Fruit fly (Drosophila melanogaster): ENCODE measurements around the gene NPF.

NPF gene

DNA sequence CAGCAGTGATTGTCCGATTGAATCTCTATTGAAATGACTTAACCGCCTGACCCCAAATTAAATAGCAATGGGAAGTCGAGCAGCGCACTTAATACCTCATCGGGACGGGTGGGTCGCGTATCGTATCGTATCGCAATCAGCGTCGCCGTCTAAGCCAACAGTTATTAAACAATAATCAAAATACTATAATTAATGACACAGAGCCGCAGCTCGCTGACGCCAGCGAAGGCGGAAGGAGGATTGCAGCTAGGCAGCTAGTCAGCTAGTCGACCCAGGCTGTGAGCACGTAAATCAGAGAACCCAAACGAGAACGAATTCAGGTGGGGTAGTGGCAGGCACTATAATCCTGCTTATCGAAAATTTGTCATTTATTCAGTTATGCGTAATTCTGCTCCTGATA lies at the start of gene NPF:
NPF (plus strand) TSS at position 301 of the 400 bp plus-strand sequence.
- TF ChIP-seq pan (optimal IDR thresholded peaks at IDR 0.05) = no peak
- no peak for TF ChIP-seq usp (GFP tag; optimal IDR thresholded peaks at IDR 0.05)
- TF ChIP-seq EcR (GFP tag; optimal IDR thresholded peaks at IDR 0.05) = no peak
- TF ChIP-seq Dll (optimal IDR thresholded peaks at IDR 0.05) = no peak
- TF ChIP-seq psq (optimal IDR thresholded peaks at IDR 0.05) = no peak
- no peak for TF ChIP-seq CG8478 (optimal IDR thresholded peaks at IDR 0.05)

DNA sequence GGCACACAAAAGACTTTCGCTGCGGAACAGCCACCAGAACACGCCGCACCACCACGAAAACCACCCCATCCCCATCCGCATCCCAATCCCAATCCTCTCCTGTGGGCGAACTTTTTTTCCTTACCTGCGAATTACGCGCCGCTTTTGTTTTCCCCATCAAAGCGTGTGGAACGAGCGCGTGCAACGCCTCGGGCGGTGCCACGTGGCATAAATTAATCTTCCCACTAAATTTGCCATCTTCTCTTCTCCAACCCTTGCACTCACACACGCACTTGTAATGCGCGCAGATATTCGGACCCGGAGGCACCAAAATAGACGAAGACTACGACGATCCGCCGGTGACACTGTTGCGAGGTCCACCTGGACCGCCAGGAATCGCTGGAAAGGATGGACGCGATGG lies 44.2 kb upstream of the NPF start:
- TF ChIP-seq pan (optimal IDR thresholded peaks at IDR 0.05) (no peak), EcR (GFP tag; optimal IDR thresholded peaks at IDR 0.05) (no peak), usp (GFP tag; optimal IDR thresholded peaks at IDR 0.05) (no peak), psq (optimal IDR thresholded peaks at IDR 0.05) (no peak), Dll (optimal IDR thresholded peaks at IDR 0.05) (no peak), CG8478 (optimal IDR thresholded peaks at IDR 0.05) (no peak)

DNA sequence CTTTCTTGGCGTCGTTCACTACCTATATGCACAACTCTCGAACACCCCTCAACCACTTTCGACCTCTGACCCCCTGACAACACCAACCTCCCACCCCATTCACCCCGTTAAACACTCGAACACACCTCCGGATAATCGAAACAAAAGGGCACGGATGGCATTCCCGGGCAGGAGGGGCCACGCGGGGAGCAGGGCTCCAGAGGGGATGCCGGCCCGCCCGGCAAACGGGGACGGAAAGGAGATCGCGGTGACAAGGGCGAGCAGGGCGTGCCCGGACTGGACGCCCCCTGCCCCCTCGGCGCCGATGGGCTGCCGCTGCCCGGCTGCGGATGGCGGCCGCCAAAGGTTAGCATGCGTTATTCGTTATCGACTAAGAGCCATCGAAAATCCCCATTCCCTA lies 39.7 kb upstream of the NPF start:
- no peak for TF ChIP-seq psq (optimal IDR thresholded peaks at IDR 0.05)
- no peak for TF ChIP-seq pan (optimal IDR thresholded peaks at IDR 0.05)
- TF ChIP-seq CG8478 (optimal IDR thresholded peaks at IDR 0.05) = no peak
- TF ChIP-seq Dll (optimal IDR thresholded peaks at IDR 0.05) = no peak
- TF ChIP-seq EcR (GFP tag; optimal IDR thresholded peaks at IDR 0.05) = no peak
- TF ChIP-seq usp (GFP tag; optimal IDR thresholded peaks at IDR 0.05) = no peak

DNA sequence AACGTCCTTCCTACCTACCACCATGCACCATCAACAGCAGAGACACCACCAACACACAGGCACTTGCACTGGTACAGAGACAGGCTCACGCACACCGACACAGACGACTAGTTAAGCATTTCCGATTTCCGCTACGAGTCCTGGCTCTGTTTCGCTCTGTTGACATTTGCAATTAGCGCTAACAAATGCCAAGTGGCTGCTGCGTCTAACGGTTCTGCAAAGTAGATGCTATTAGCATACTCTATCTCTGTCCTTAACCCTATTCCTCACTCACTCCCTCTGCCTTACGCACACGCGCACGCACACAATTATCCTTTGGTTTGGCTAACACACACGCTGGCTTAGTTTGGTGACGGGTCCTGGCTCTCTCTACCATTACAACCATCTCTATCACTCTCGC lies 38.5 kb upstream of the NPF start:
- TF ChIP-seq pan (optimal IDR thresholded peaks at IDR 0.05) (no peak), CG8478 (optimal IDR thresholded peaks at IDR 0.05) (no peak), Dll (optimal IDR thresholded peaks at IDR 0.05) (no peak)

DNA sequence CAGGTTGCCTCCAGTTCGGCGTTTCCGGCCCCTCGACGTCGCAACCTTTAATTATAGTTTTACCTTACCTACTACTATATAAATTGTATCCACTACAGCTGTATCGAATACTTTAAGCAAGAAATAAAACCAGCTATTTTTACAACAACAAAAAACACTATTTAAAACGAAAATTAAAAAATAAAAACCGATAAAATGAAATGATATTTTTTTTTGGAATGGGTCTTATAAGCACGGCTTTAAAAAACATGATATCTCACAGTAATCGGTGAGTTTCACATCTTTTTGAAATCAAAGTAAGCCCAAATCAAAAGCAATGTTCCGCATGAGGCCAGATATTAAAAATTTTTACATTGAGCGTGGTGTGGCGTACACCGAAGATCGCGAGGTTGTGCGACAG lies 37.8 kb upstream of the NPF start, which contains the start of gene CG14891:
CG14891 (plus strand) TSS at position 301 of the 400 bp plus-strand sequence.
- TF ChIP-seq psq (optimal IDR thresholded peaks at IDR 0.05) (no peak), EcR (GFP tag; optimal IDR thresholded peaks at IDR 0.05) (no peak), CG8478 (optimal IDR thresholded peaks at IDR 0.05) (no peak), Dll (optimal IDR thresholded peaks at IDR 0.05) (no peak), pan (optimal IDR thresholded peaks at IDR 0.05) (no peak), usp (GFP tag; optimal IDR thresholded peaks at IDR 0.05) (no peak)

DNA sequence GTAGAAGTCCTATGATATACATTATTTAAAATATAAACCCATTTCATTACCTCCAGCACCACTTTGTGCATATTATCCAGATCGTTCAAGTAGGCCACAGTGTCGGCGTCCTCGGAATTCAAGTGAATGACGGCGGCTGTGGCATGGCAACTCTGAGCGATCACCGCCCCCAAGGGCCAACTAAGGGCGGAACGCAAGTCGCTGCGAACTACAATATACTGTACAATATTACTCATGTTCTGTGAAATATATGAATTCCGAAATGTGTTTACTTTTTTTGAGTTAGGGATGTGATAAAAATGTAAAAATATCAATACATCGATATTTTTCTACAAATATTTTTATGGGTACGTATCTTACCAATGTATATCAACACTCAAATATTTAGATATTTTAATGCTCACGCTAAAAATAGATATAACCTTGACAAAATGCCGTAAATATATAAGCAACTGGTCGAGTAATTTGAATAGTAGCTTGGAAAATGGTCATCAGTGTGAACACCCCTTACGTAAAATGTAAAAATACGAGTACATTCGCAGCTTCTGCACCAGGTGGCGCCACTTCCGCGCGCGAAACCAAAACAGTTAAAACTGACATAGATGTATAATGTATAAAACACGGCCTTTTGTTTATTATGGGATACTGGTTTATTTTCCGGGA lies 35.4 kb upstream of the NPF start, which contains the start of gene CG14903:
CG14903 (minus strand) TSS at position 270 of the 663 bp plus-strand sequence.
- TF ChIP-seq CG8478 (optimal IDR thresholded peaks at IDR 0.05) (no peak), pan (optimal IDR thresholded peaks at IDR 0.05) (no peak), usp (GFP tag; optimal IDR thresholded peaks at IDR 0.05) (no peak), EcR (GFP tag; optimal IDR thresholded peaks at IDR 0.05) (no peak), psq (optimal IDR thresholded peaks at IDR 0.05) (no peak)

DNA sequence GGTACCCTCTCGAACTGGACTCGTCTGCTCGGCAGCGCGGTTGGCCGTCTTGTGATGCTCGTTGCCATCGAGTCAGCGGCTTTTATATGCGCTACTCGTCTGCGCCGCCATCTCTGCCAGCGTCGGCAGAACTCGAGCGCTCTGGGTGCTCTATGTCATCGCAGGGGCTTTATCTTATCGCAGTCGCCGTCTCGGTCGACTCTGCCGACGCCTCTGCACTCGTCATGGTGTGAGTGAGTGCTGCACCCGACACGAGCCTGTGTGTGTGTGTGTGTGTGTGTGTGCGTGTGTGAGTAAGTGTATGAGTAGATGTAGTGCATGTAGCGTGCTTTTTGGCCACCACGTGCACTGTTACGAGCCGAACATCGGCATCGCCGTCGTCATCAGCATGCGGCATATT lies 25.4 kb upstream of the NPF start, which contains the start of gene Scp2:
Scp2 (minus strand) TSS at position 59 of the 400 bp plus-strand sequence.
- TF ChIP-seq CG8478 (optimal IDR thresholded peaks at IDR 0.05) = no peak
- no peak for TF ChIP-seq EcR (GFP tag; optimal IDR thresholded peaks at IDR 0.05)
- TF ChIP-seq Dll (optimal IDR thresholded peaks at IDR 0.05) = no peak
- TF ChIP-seq psq (optimal IDR thresholded peaks at IDR 0.05) = no peak
- no peak for TF ChIP-seq pan (optimal IDR thresholded peaks at IDR 0.05)
- no peak for TF ChIP-seq usp (GFP tag; optimal IDR thresholded peaks at IDR 0.05)

DNA sequence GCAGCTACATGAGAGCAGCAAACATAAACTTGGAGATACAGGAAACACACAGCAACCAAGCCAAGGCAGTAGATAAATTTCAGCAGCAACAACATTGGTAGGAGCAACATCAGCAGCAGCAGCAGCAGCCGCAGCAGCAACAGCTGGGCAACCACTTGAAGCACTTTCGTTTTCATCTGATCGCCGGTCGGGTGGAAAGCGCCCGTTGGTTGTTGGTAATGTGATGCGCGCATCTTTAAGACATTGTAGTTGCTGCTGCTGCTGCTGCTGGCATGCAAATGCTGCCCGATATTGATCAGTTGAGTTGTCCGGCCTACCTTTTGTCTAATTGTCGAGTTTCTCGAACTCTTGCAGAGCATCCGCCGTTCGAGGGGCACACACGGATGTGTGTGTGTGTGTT lies 17.6 kb upstream of the NPF start:
- TF ChIP-seq usp (GFP tag; optimal IDR thresholded peaks at IDR 0.05) = no peak
- TF ChIP-seq Dll (optimal IDR thresholded peaks at IDR 0.05) = no peak
- TF ChIP-seq EcR (GFP tag; optimal IDR thresholded peaks at IDR 0.05) = no peak
- no peak for TF ChIP-seq CG8478 (optimal IDR thresholded peaks at IDR 0.05)
- no peak for TF ChIP-seq pan (optimal IDR thresholded peaks at IDR 0.05)
- TF ChIP-seq psq (optimal IDR thresholded peaks at IDR 0.05) = no peak

DNA sequence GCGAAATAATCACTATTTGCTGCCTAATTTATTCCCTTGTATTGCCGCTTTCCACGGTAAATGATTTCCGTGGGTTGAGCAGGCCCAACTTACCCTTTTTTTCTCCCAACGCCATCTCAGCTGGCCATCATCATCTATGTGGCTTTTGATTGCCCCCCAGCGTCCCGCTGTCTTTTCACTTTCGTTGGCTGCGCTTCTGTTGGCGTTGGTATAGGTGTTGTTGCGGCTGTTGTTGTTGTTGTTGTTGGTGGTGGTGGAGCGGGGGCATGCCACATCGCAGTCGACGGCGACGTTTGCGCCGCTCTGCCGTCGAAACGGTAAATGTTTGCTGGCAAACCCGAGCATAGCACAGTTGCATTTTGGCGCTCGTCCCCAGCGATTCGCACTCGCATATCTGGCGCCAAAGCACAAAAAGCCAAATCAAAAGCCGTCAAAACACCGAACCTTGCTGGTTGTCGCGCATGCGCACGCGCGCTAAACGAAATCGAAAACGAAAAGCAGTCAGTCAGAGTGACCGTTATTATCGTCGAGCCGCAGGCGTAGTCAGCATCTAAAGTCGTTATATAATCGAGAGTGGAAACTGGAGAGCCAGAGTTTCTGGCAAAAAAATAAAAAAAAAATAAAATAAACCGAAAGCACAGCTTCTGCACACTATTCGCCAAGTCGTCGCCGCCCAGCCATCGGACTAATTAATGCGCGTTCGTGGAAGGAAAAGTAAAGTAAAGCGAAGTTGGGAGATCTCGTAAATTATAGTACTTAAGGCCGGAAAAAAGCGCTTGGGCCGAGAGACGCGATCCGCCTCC lies 14.8 kb upstream of the NPF start, which contains the start of gene CG14892:
CG14892 (plus strand) TSS at position 359 of the 803 bp plus-strand sequence.
- no peak for TF ChIP-seq pan (optimal IDR thresholded peaks at IDR 0.05)
- no peak for TF ChIP-seq Dll (optimal IDR thresholded peaks at IDR 0.05)
- TF ChIP-seq psq (optimal IDR thresholded peaks at IDR 0.05) = no peak

DNA sequence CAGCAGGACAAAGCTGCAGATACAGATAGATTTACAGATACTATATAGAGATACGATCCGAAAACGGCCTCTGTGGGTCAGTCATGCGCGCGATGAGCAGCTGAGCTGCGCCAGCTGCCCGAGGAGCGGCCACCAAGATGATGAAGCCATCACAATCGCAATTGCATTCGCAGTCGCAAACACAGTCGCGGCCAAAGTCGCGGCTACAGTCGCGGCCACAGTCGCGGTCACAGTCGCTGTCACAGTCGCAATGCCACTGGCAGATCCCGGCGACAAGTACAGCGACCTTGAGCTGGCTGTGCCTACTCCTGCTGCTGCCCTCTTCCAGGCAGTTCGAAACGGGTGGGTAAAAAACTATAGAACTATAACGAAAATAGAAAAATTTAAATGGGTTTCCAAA lies 14.1 kb upstream of the NPF start:
- TF ChIP-seq Dll (optimal IDR thresholded peaks at IDR 0.05) = no peak
- TF ChIP-seq CG8478 (optimal IDR thresholded peaks at IDR 0.05) = no peak
- no peak for TF ChIP-seq EcR (GFP tag; optimal IDR thresholded peaks at IDR 0.05)
- no peak for TF ChIP-seq psq (optimal IDR thresholded peaks at IDR 0.05)
- no peak for TF ChIP-seq usp (GFP tag; optimal IDR thresholded peaks at IDR 0.05)
- TF ChIP-seq pan (optimal IDR thresholded peaks at IDR 0.05) = no peak

DNA sequence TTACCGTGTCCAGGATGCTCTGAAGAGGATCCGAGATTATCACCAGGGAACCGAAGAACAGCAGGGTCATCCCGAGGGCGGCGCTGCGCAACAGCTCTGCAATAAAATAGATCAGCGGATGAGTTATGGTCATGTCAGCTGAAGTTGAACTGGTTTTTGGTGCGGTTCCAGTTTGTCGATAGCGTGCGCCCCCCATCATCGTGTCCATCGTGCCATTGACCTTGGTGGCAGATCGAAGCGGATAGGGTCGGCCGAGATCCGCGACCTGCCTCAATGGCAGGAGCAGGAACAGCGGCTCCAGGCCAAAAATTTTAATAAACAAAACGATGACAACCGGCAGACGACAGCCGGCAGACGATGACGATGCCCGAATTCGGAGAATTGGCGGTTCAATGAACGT lies 9.4 kb upstream of the NPF start:
- no peak for TF ChIP-seq CG8478 (optimal IDR thresholded peaks at IDR 0.05)
- peak in 1 of 2 experiments; percentile 38 for TF ChIP-seq EcR (GFP tag; optimal IDR thresholded peaks at IDR 0.05)
- no peak for TF ChIP-seq Dll (optimal IDR thresholded peaks at IDR 0.05)

DNA sequence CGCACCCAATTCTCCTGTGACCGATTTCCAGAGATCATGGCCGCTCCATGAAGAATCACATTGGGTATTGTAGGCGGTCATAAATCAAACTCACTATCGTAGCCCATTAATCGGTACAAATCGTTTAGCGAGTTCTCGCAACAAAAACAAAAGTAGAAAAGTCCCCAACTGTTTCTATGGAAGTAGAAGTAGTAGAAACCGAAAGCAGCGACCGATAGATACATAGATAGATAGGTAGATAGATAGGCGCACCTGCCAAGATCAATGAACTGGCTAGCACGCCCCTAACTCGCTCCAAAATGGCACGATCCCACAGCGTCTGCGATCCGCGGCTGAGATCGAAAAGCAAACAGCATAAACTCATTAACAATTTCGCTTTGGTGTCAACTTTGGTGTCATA lies 8.3 kb upstream of the NPF start:
- no peak for TF ChIP-seq EcR (GFP tag; optimal IDR thresholded peaks at IDR 0.05)
- no peak for TF ChIP-seq psq (optimal IDR thresholded peaks at IDR 0.05)
- no peak for TF ChIP-seq Dll (optimal IDR thresholded peaks at IDR 0.05)
- TF ChIP-seq pan (optimal IDR thresholded peaks at IDR 0.05) = no peak
- TF ChIP-seq usp (GFP tag; optimal IDR thresholded peaks at IDR 0.05) = no peak
- no peak for TF ChIP-seq CG8478 (optimal IDR thresholded peaks at IDR 0.05)
